Fruit fly (Drosophila melanogaster): ENCODE results near the gene IFT46.

The IFT46 gene

DNA sequence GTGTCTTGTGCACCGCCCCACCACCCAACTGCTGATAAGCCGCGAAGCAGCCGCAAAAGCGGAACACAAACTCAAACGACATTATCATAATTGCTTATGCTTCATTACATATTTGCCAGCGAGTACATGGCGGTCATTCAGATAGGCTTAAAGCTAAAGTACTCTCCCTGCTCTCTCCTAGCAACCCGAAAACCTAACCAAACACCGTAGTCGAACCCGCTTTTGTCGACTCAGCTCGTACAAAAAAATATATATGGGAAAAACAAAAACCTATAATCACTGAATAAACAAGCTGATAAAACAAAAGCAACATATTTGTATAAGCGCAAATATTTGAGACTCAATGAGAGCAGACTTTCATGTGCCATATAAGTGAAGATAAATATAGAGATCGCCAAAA lies 11.1 kb upstream of the IFT46 start (continued):
- TF ChIP-seq Chrac-16 (GFP tag; optimal IDR thresholded peaks at IDR 0.05) (peak; percentile 10), ttk (GFP tag; IDR thresholded peaks at IDR 0.05) (peak; percentile 25; the same call in 1 of the 2 replicates), lbe (GFP tag; optimal IDR thresholded peaks at IDR 0.05) (peak; percentile 85), CG2202 (tag; optimal IDR thresholded peaks at IDR 0.05) (peak; percentile 91), Dip2 (GFP tag; IDR thresholded peaks at IDR 0.05) (no peak), Mes4 (GFP tag; optimal IDR thresholded peaks at IDR 0.05) (peak; percentile 91), H15 (GFP tag; IDR thresholded peaks at IDR 0.05) (no peak), lola (GFP tag; optimal IDR thresholded peaks at IDR 0.05) (peak in 1 of 3 experiments; percentile 61), CG10654 (GFP tag; optimal IDR thresholded peaks at IDR 0.05) (peak; percentile 27), lmd (GFP tag; IDR thresholded peaks at IDR 0.05) (peak; percentile 22; the same call in 1 of the 2 replicates), toy (GFP tag; IDR thresholded peaks at IDR 0.05) (0 out of 2 replicates have a peak, but pooled peaks have one; percentile 26), CG31388 (GFP tag; optimal IDR thresholded peaks at IDR 0.05) (peak; percentile 60), ranshi (GFP tag; IDR thresholded peaks at IDR 0.05) (peak; percentile 78; the same call in 1 of the 2 replicates), Abd-B (GFP tag; optimal IDR thresholded peaks at IDR 0.05) (no peak), CG5245 (GFP tag; optimal IDR thresholded peaks at IDR 0.05) (peak; percentile 42), CG3163 (GFP tag; optimal IDR thresholded peaks at IDR 0.05) (peak; percentile 78), ac (GFP tag; optimal IDR thresholded peaks at IDR 0.05) (peak; percentile 69), E2f1 (GFP tag; IDR thresholded peaks at IDR 0.05) (peak; percentile 42; the same call in 1 of the 2 replicates), pb (GFP tag; optimal IDR thresholded peaks at IDR 0.05) (peak; percentile 57), CG8924 (tag; optimal IDR thresholded peaks at IDR 0.05) (peak; percentile 76), CG6689 (GFP tag; IDR thresholded peaks at IDR 0.05) (peak; percentile 46; the same call in 1 of the 2 replicates), CG12659 (GFP tag; optimal IDR thresholded peaks at IDR 0.05) (peak; percentile 86), CG43689 (GFP tag; IDR thresholded peaks at IDR 0.05) (peak; percentile 57; the same call in 1 of the 2 replicates), hb (GFP tag; IDR thresholded peaks at IDR 0.05; ENCODE audit: partially characterized antibody) (no peak), CG8290 (GFP tag; optimal IDR thresholded peaks at IDR 0.05) (peak; percentile 55), CG8290 (tag; optimal IDR thresholded peaks at IDR 0.05) (peak; percentile 56 to 83), klu (GFP tag; IDR thresholded peaks at IDR 0.05) (no peak), bbx (GFP tag; IDR thresholded peaks at IDR 0.05; ENCODE audit: partially characterized antibody) (no peak), CG18619 (GFP tag; optimal IDR thresholded peaks at IDR 0.05) (peak; percentile 86), zfh1 (GFP tag; IDR thresholded peaks at IDR 0.05) (peak; percentile 67; the same call in 2 of the 3 replicates), lab (GFP tag; optimal IDR thresholded peaks at IDR 0.05) (peak; percentile 96), CG16815 (GFP tag; optimal IDR thresholded peaks at IDR 0.05) (no peak), CG10431 (GFP tag; optimal IDR thresholded peaks at IDR 0.05) (peak; percentile 66), fu2 (GFP tag; optimal IDR thresholded peaks at IDR 0.05) (peak; percentile 16), wdn (GFP tag; IDR thresholded peaks at IDR 0.05) (peak; percentile 59; the same call in 1 of the 2 replicates), CG10147 (GFP tag; optimal IDR thresholded peaks at IDR 0.05) (peak; percentile 71), CG15073 (GFP tag; optimal IDR thresholded peaks at IDR 0.05) (no peak), Deaf1 (tag; optimal IDR thresholded peaks at IDR 0.05) (peak; percentile 38), unc-4 (GFP tag; IDR thresholded peaks at IDR 0.05; ENCODE audit: partially characterized antibody) (no peak), fd64A (GFP tag; optimal IDR thresholded peaks at IDR 0.05) (peak; percentile 83), CG9797 (GFP tag; optimal IDR thresholded peaks at IDR 0.05) (no peak), CG12155 (GFP tag; optimal IDR thresholded peaks at IDR 0.05) (peak; percentile 57), Aef1 (GFP tag; IDR thresholded peaks at IDR 0.05) (no peak), CG9876 (GFP tag; optimal IDR thresholded peaks at IDR 0.05) (peak; percentile 52), Sox100B (GFP tag; optimal IDR thresholded peaks at IDR 0.05) (peak; percentile 75), dm (GFP tag; optimal IDR thresholded peaks at IDR 0.05) (peak; percentile 57), CG17829 (tag; optimal IDR thresholded peaks at IDR 0.05) (peak; percentile 19), Gsc (GFP tag; IDR thresholded peaks at IDR 0.05) (no peak), CG18262 (tag; optimal IDR thresholded peaks at IDR 0.05) (peak; percentile 66), Ssrp (tag; optimal IDR thresholded peaks at IDR 0.05) (no peak), CG1529 (GFP tag; optimal IDR thresholded peaks at IDR 0.05) (peak; percentile 81)
